Fruit fly (Drosophila melanogaster): ENCODE measurements around the gene srw.

srw gene

dm6 chr3L:4292120-4292697, 8.9 kb upstream of the srw start, which contains the start of the genes CG15012 and Fdx2 (continued):
- TF ChIP-seq CG17361 (GFP tag; IDR thresholded peaks at IDR 0.05) (peak; percentile 54; the same call in 2 of the 3 replicates), CG13123 (GFP tag; optimal IDR thresholded peaks at IDR 0.05) (no peak), CkIIα-i1 (GFP tag; IDR thresholded peaks at IDR 0.05) (no peak), CG18011 (GFP tag; optimal IDR thresholded peaks at IDR 0.05) (no peak), pfk (GFP tag; optimal IDR thresholded peaks at IDR 0.05) (no peak), mam (GFP tag; optimal IDR thresholded peaks at IDR 0.05) (peak; percentile 46), H2.0 (GFP tag; IDR thresholded peaks at IDR 0.05) (no peak), Hsf (GFP tag; optimal IDR thresholded peaks at IDR 0.05) (peak; percentile 34), Dref (GFP tag; IDR thresholded peaks at IDR 0.05) (peak; percentile 33; the same call in 1 of the 2 replicates), hth (optimal IDR thresholded peaks at IDR 0.05) (no peak), unpg (GFP tag; optimal IDR thresholded peaks at IDR 0.05) (peak; percentile 23), Dp (GFP tag; optimal IDR thresholded peaks at IDR 0.05) (peak; percentile 35), p53 (GFP tag; optimal IDR thresholded peaks at IDR 0.05) (peak; percentile 7), shn (GFP tag; optimal IDR thresholded peaks at IDR 0.05) (no peak), az2 (GFP tag; optimal IDR thresholded peaks at IDR 0.05) (no peak), ase (GFP tag; IDR thresholded peaks at IDR 0.05) (no peak), Mad (GFP tag; optimal IDR thresholded peaks at IDR 0.05) (peak; percentile 29), HLHmδ (GFP tag; optimal IDR thresholded peaks at IDR 0.05) (no peak), unc-4 (GFP tag; IDR thresholded peaks at IDR 0.05; ENCODE audit: partially characterized antibody) (peak; percentile 29; the same call in 1 of the 2 replicates), al (GFP tag; IDR thresholded peaks at IDR 0.05) (no peak), eyg (GFP tag; optimal IDR thresholded peaks at IDR 0.05) (peak; percentile 9), klu (GFP tag; IDR thresholded peaks at IDR 0.05) (no peak), vvl (GFP tag; IDR thresholded peaks at IDR 0.05) (peak; percentile 59), MESR4 (GFP tag; optimal IDR thresholded peaks at IDR 0.05) (peak; percentile 84), CG6854 (GFP tag; optimal IDR thresholded peaks at IDR 0.05) (no peak), Dll (GFP tag; IDR thresholded peaks at IDR 0.05; ENCODE audit: partially characterized antibody) (peak; percentile 53; the same call in 3 of the 4 replicates), CG3847 (GFP tag; IDR thresholded peaks at IDR 0.05) (peak; percentile 43), CG2712 (tag; optimal IDR thresholded peaks at IDR 0.05) (peak; percentile 62), slou (GFP tag; optimal IDR thresholded peaks at IDR 0.05) (peak; percentile 8), Six4 (GFP tag; optimal IDR thresholded peaks at IDR 0.05) (no peak), vnd (GFP tag; IDR thresholded peaks at IDR 0.05; ENCODE audit: partially characterized antibody) (no peak), CG6689 (GFP tag; IDR thresholded peaks at IDR 0.05) (no peak), Dfd (GFP tag; optimal IDR thresholded peaks at IDR 0.05) (no peak), Opbp (GFP tag; IDR thresholded peaks at IDR 0.05; ENCODE audit: partially characterized antibody) (peak; percentile 36; the same call in 1 of the 3 replicates), ap (GFP tag; IDR thresholded peaks at IDR 0.05) (no peak), inv (GFP tag; IDR thresholded peaks at IDR 0.05; ENCODE audit: partially characterized antibody) (no peak), CG10366 (GFP tag; IDR thresholded peaks at IDR 0.05) (peak; percentile 44), wek (GFP tag; optimal IDR thresholded peaks at IDR 0.05) (no peak), sens-2 (GFP tag; IDR thresholded peaks at IDR 0.05) (no peak), cato (GFP tag; optimal IDR thresholded peaks at IDR 0.05; ENCODE audit: borderline replicate concordance) (no peak), chm (GFP tag; IDR thresholded peaks at IDR 0.05) (no peak), ems (GFP tag; optimal IDR thresholded peaks at IDR 0.05) (peak; percentile 45), CG5245 (GFP tag; optimal IDR thresholded peaks at IDR 0.05) (no peak), H15 (GFP tag; IDR thresholded peaks at IDR 0.05) (no peak), CG17802 (tag; optimal IDR thresholded peaks at IDR 0.05) (peak; percentile 88), Deaf1 (tag; optimal IDR thresholded peaks at IDR 0.05) (peak; percentile 3), row (GFP tag; IDR thresholded peaks at IDR 0.05) (peak; percentile 84), cas (GFP tag; IDR thresholded peaks at IDR 0.05) (no peak), fu2 (GFP tag; optimal IDR thresholded peaks at IDR 0.05) (no peak), CG8924 (tag; optimal IDR thresholded peaks at IDR 0.05) (peak; percentile 67), slp2 (GFP tag; optimal IDR thresholded peaks at IDR 0.05) (no peak)
